Worm (Caenorhabditis elegans): Measurements from ENCODE around the gene fbxa-100.
A peak's percentile ranks its signal among the peaks of the same experiment; 100 is the strongest.

Gene fbxa-100

DNA sequence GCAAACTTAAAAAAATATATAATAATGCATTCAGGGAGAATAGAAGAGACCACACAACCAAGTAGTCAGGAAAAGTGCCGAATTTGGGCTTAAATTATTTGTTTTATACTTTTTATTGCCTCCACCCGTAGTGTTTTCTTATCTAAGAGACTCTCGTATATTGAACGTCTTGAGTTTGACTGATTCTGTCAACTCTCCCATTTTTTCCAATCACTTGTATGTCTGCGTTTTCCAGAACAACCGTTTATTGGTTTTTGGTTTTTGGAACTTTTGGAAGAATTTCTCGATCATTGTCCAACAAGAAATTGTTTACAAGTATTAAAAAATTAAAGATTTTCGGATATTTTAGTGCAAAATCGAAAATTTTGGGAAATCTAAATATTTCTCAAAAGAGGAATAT is 18.2 kb downstream of the fbxa-100 start:
- TF ChIP-seq nhr-237 (tag; optimal IDR thresholded peaks at IDR 0.05) = no peak
- TF ChIP-seq nhr-90 (tag; optimal IDR thresholded peaks at IDR 0.05; ENCODE audit: poor library complexity) = no peak
- no peak for TF ChIP-seq nhr-28 (tag; optimal IDR thresholded peaks at IDR 0.05)
- peak; percentile 5 for TF ChIP-seq nhr-71 (tag; optimal IDR thresholded peaks at IDR 0.05)
- no peak for TF ChIP-seq sptf-1 (tag; optimal IDR thresholded peaks at IDR 0.05)
- TF ChIP-seq elt-2 (tag; optimal IDR thresholded peaks at IDR 0.05) = peak; percentile 50
- TF ChIP-seq snu-23 (GFP tag; optimal IDR thresholded peaks at IDR 0.05) = no peak

DNA sequence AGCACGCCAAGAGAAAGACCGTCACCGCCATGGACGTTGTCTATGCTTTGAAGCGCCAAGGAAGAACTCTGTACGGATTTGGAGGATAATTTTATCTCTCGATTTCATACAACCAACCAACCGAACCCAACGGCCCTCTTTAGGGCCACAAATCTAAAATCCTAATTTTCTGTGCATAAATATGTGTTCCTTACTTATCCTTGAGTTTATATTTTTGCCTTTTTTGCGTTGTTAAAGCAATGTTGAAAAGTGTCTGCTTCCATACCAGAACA is 19.2 kb downstream of the fbxa-100 start:
- TF ChIP-seq unc-130 (tag; optimal IDR thresholded peaks at IDR 0.05) (no peak), hpl-2 (GFP tag; optimal IDR thresholded peaks at IDR 0.05) (no peak), ceh-88 (GFP tag; IDR thresholded peaks at IDR 0.05) (no peak), fos-1 (tag; optimal IDR thresholded peaks at IDR 0.05) (no peak), nhr-71 (tag; optimal IDR thresholded peaks at IDR 0.05) (no peak), egl-13 (tag; optimal IDR thresholded peaks at IDR 0.05) (no peak), elt-3 (tag; optimal IDR thresholded peaks at IDR 0.05) (no peak), lsy-2 (tag; optimal IDR thresholded peaks at IDR 0.05) (no peak), swsn-7 (tag; optimal IDR thresholded peaks at IDR 0.05) (no peak), ceh-82 (tag; optimal IDR thresholded peaks at IDR 0.05) (no peak), vab-15 (tag; optimal IDR thresholded peaks at IDR 0.05) (no peak), nhr-76 (tag; optimal IDR thresholded peaks at IDR 0.05) (no peak), unc-98 (GFP tag; IDR thresholded peaks at IDR 0.05) (no peak), nhr-20 (tag; optimal IDR thresholded peaks at IDR 0.05) (no peak), rnt-1 (tag; optimal IDR thresholded peaks at IDR 0.05) (no peak), nhr-12 (tag; optimal IDR thresholded peaks at IDR 0.05) (no peak), grh-1 (GFP tag; IDR thresholded peaks at IDR 0.05) (no peak), sox-4 (tag; optimal IDR thresholded peaks at IDR 0.05) (no peak)

DNA sequence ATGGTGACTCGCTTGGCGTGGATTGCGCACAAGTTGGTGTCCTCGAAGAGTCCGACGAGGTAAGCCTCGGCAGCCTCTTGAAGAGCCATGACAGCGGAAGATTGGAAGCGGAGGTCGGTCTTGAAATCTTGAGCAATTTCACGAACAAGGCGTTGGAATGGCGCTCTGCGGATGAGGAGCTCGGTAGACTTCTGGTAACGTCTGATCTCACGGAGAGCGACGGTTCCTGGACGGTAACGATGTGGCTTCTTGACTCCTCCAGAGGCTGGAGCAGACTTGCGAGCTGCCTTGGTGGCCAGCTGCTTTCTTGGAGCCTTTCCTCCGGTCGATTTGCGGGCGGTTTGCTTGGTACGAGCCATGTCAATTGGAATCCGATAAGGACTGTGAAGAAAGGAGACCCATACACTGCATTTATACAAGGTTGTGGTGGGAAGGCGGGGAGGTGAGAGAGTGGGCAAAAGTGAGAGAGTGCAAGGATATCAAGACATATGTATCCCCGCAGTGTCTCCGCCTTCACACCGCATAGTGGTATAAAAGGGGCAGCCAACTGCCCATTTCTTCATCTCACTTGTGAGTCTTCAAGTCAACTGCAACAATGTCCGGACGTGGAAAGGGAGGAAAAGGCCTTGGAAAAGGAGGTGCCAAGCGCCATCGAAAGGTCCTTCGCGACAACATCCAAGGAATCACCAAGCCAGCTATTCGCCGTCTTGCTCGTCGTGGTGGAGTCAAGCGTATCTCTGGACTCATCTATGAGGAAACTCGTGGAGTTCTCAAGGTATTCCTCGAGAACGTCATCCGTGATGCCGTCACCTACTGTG is 19.8 kb downstream of the fbxa-100 start, which contains the start of the genes his-2 and his-1:
TSS of gene his-2 (minus strand) at position 359 of the 818 bp plus-strand sequence.
TSS of gene his-1 (plus strand) at position 596 of the 818 bp plus-strand sequence.
- TF ChIP-seq lin-14 (GFP tag; optimal IDR thresholded peaks at IDR 0.05) (peak; percentile 11), ztf-11 (tag; optimal IDR thresholded peaks at IDR 0.05) (peak in 1 of 2 experiments; percentile 63), nhr-85 (tag) (peak; percentile 74), nhr-47 (tag; optimal IDR thresholded peaks at IDR 0.05) (peak; percentile 11)

DNA sequence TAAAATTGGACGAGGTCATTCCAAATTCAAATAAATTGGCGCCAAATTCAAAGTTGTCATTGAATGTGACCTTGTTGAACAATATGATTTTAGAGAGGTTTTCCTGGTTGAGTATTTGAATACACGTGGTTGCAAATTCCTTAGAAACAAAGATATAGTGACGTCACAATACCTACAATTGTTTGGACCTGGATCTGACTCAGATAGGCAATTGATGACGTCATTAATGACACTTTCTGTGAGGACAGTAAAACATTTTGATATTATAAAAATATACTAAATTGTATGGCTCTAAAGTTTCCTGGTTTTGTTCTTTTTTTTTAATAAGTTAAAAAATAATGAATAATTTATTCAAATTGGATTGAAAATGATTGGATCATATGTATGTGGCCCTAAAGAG is 20.5 kb downstream of the fbxa-100 start:
- no peak for TF ChIP-seq aha-1 (tag; optimal IDR thresholded peaks at IDR 0.05)
- no peak for TF ChIP-seq efl-3 (GFP tag; optimal IDR thresholded peaks at IDR 0.05)
- TF ChIP-seq nhr-84 (tag; optimal IDR thresholded peaks at IDR 0.05) = no peak
- peak; percentile 1 for TF ChIP-seq mep-1 (tag; optimal IDR thresholded peaks at IDR 0.05)
- TF ChIP-seq efl-1 (optimal IDR thresholded peaks at IDR 0.05) = peak in 1 of 2 experiments; percentile 10
- TF ChIP-seq efl-1 (GFP tag; optimal IDR thresholded peaks at IDR 0.05 in 1 of 2) = no peak
- TF ChIP-seq lsy-2 (tag; optimal IDR thresholded peaks at IDR 0.05) = peak in 1 of 2 experiments; percentile 19
- peak; percentile 3 for TF ChIP-seq lin-14 (GFP tag; optimal IDR thresholded peaks at IDR 0.05)
- TF ChIP-seq nhr-71 (tag; optimal IDR thresholded peaks at IDR 0.05) = peak; percentile 23
- TF ChIP-seq pag-3 (tag; optimal IDR thresholded peaks at IDR 0.05; ENCODE audit: borderline replicate concordance, insufficient read depth) = no peak
- no peak for TF ChIP-seq lin-13 (GFP tag; optimal IDR thresholded peaks at IDR 0.05)
- TF ChIP-seq tbx-2 (tag; optimal IDR thresholded peaks at IDR 0.05) = no peak
- TF ChIP-seq nhr-237 (tag; optimal IDR thresholded peaks at IDR 0.05) = no peak
- TF ChIP-seq snpc-4 (tag; optimal IDR thresholded peaks at IDR 0.05) = no peak
- peak; percentile 18 to 35 (median 19) for TF ChIP-seq dpl-1 (GFP tag; optimal IDR thresholded peaks at IDR 0.05)
- no peak for TF ChIP-seq grh-1 (GFP tag; IDR thresholded peaks at IDR 0.05)
- peak; percentile 2 for TF ChIP-seq nhr-90 (tag; optimal IDR thresholded peaks at IDR 0.05; ENCODE audit: poor library complexity)
- no peak for TF ChIP-seq fkh-8 (tag; optimal IDR thresholded peaks at IDR 0.05)
- no peak for TF ChIP-seq vab-15 (tag; optimal IDR thresholded peaks at IDR 0.05)
- peak; percentile 80 for TF ChIP-seq nhr-85 (tag)
- TF ChIP-seq unc-98 (GFP tag; IDR thresholded peaks at IDR 0.05) = no peak
- no peak for TF ChIP-seq unc-130 (tag; optimal IDR thresholded peaks at IDR 0.05)
- TF ChIP-seq xbp-1 (tag; optimal IDR thresholded peaks at IDR 0.05) = peak; percentile 23

Data from whole organism, L1 larva.